Worm (Caenorhabditis elegans): ENCODE data around the gene D2007.2.

Gene D2007.2

DNA sequence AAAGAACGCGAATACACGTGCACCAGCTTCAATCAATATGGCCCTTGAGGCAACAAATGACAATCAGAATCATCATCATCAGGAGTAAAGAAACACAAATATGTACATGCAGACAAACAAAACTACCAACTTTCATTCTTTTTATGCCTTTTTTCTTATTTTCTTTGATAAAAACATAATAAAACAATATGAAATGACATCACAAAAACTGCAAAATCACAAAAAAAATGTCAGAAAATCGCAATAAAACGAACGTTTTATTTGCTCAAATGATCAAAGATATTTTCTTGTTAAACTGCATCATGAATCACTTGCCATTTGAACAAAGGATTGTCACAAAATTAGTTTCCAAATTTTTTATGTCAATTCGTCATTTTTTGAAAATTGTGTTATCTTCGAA, 5.7 kb downstream of the D2007.2 start:
- TF ChIP-seq hnd-1 (tag; optimal IDR thresholded peaks at IDR 0.05) (no peak), scrt-1 (GFP tag; IDR thresholded peaks at IDR 0.05) (no peak)

- TF ChIP-seq hmg-4 (GFP tag; optimal IDR thresholded peaks at IDR 0.05) (no peak), tra-4 (tag; optimal IDR thresholded peaks at IDR 0.05) (no peak), pes-1 (GFP tag; IDR thresholded peaks at IDR 0.05) (no peak), tbx-37 (GFP tag; conservative IDR thresholded peaks at IDR 0.05) (no peak), tbx-11 (GFP tag; IDR thresholded peaks at IDR 0.05) (no peak), ceh-36 (tag; optimal IDR thresholded peaks at IDR 0.05) (no peak), ceh-13 (GFP tag; optimal IDR thresholded peaks at IDR 0.05) (no peak), hnd-1 (tag; optimal IDR thresholded peaks at IDR 0.05) (no peak), B0310.2 (tag; optimal IDR thresholded peaks at IDR 0.05) (no peak), hmbx-1 (tag; optimal IDR thresholded peaks at IDR 0.05) (no peak), ets-7 (tag; optimal IDR thresholded peaks at IDR 0.05) (no peak), scrt-1 (GFP tag; IDR thresholded peaks at IDR 0.05) (no peak), sea-1 (GFP tag; conservative IDR thresholded peaks at IDR 0.05) (no peak), F13C5.2 (tag; optimal IDR thresholded peaks at IDR 0.05) (no peak), ama-1 (optimal IDR thresholded peaks at IDR 0.05) (no peak)
These were observed 6.4 kb downstream of the D2007.2 start, which contains the start of gene D2007.1 for ce11 chrIII:8155166-8155565. TSS of gene D2007.1 (plus strand) at chrIII:8155466.

- TF ChIP-seq scrt-1 (GFP tag; IDR thresholded peaks at IDR 0.05) (no peak), sea-1 (GFP tag; conservative IDR thresholded peaks at IDR 0.05) (no peak), hmbx-1 (tag; optimal IDR thresholded peaks at IDR 0.05) (no peak), ets-7 (tag; optimal IDR thresholded peaks at IDR 0.05) (no peak), ceh-36 (tag; optimal IDR thresholded peaks at IDR 0.05) (no peak), ceh-13 (GFP tag; optimal IDR thresholded peaks at IDR 0.05) (no peak), hnd-1 (tag; optimal IDR thresholded peaks at IDR 0.05) (no peak), tbx-37 (GFP tag; conservative IDR thresholded peaks at IDR 0.05) (no peak), pes-1 (GFP tag; IDR thresholded peaks at IDR 0.05) (no peak), tra-4 (tag; optimal IDR thresholded peaks at IDR 0.05) (no peak), ama-1 (optimal IDR thresholded peaks at IDR 0.05) (no peak), flt-1 (GFP tag; IDR thresholded peaks at IDR 0.05) (no peak)
These were observed 9.5 kb downstream of the D2007.2 start, which contains the start of gene atg-13 for ce11 chrIII:8158140-8158786. TSS of gene atg-13 (minus strand) at chrIII:8158190.

DNA sequence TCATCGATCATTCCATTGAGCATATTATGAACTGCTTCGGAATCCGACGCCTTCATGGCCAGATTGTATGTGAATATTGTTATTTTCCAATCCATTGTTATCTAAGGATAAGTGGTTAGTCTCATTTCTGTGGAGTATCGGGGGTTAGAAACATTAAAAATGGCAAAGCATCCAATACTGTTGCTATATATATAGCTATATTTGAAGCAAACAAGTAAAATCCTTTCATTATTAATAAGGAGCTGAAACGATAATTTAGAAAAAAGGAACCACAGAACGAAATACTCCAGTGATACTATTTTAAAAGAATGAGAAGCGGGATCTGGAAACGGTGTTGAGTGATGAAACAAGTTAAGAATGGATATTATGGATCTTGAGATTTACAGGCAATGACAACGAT, 12.5 kb downstream of the D2007.2 start, which contains the start of gene inpp-5K:
Gene inpp-5K, minus strand, starts transcription at position 101 of the 400 bp plus-strand sequence.
- TF ChIP-seq tbx-37 (GFP tag; conservative IDR thresholded peaks at IDR 0.05) (no peak), flt-1 (GFP tag; IDR thresholded peaks at IDR 0.05) (no peak), hmbx-1 (tag; optimal IDR thresholded peaks at IDR 0.05) (no peak), hnd-1 (tag; optimal IDR thresholded peaks at IDR 0.05) (no peak), sea-1 (GFP tag; conservative IDR thresholded peaks at IDR 0.05) (no peak), ceh-13 (GFP tag; optimal IDR thresholded peaks at IDR 0.05) (no peak), scrt-1 (GFP tag; IDR thresholded peaks at IDR 0.05) (no peak)

ce11 chrIII:8163283-8163682, 14.5 kb downstream of the D2007.2 start, which contains the start of gene bath-42:
TSS of gene bath-42 (minus strand) at chrIII:8163383.
- no peak for TF ChIP-seq ceh-13 (GFP tag; optimal IDR thresholded peaks at IDR 0.05)
- no peak for TF ChIP-seq tra-4 (tag; optimal IDR thresholded peaks at IDR 0.05)
- TF ChIP-seq ets-7 (tag; optimal IDR thresholded peaks at IDR 0.05): no peak
- TF ChIP-seq aly-1 (tag; optimal IDR thresholded peaks at IDR 0.05): no peak
- no peak for TF ChIP-seq sea-1 (GFP tag; conservative IDR thresholded peaks at IDR 0.05)
- no peak for TF ChIP-seq ceh-36 (tag; optimal IDR thresholded peaks at IDR 0.05)
- no peak for TF ChIP-seq F13C5.2 (tag; optimal IDR thresholded peaks at IDR 0.05)
- no peak for TF ChIP-seq tbx-37 (GFP tag; conservative IDR thresholded peaks at IDR 0.05)
- no peak for TF ChIP-seq pes-1 (GFP tag; IDR thresholded peaks at IDR 0.05)
- no peak for TF ChIP-seq ama-1 (optimal IDR thresholded peaks at IDR 0.05)
- TF ChIP-seq B0310.2 (tag; optimal IDR thresholded peaks at IDR 0.05): no peak
- no peak for TF ChIP-seq hmbx-1 (tag; optimal IDR thresholded peaks at IDR 0.05)
- no peak for TF ChIP-seq hnd-1 (tag; optimal IDR thresholded peaks at IDR 0.05)
- no peak for TF ChIP-seq scrt-1 (GFP tag; IDR thresholded peaks at IDR 0.05)
- TF ChIP-seq tbx-11 (GFP tag; IDR thresholded peaks at IDR 0.05): no peak
- TF ChIP-seq hmg-4 (GFP tag; optimal IDR thresholded peaks at IDR 0.05): no peak
- no peak for TF ChIP-seq flt-1 (GFP tag; IDR thresholded peaks at IDR 0.05)

DNA sequence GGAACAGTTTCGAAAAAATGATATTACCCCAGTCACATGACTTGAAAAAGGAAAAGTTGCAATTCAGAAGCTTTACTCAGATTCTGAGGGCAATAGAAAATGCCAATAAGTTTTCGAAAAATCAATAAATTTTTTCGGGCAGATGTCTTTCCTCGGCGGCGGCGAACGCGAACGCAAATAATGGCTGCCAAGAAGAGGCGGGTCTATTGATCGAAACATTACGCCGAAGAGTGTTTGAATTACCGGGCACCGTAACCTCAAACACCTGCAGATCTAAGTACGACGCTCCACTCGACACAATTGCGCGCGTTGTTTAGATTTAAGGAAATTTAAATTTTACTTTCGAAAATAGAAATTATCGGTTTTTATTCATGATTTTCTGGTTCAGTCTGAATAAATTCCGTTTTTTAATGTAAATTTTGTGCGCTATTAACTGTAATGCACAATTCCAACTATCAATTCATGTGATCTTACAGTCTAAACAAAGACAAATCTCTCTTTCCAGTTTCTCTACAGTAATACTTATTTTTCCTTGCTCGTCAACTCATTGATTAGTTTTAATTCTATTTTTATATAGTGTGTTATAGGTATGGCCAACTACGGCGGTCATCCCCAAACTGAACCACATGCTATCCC, 15.1 kb downstream of the D2007.2 start, which contains the start of gene prp-8:
Gene prp-8, plus strand, starts transcription at position 586 of the 636 bp plus-strand sequence.
- TF ChIP-seq hmg-4 (GFP tag; optimal IDR thresholded peaks at IDR 0.05): peak; percentile 60
- peak; percentile 47; the same call in 1 of the 2 replicates for TF ChIP-seq tbx-37 (GFP tag; conservative IDR thresholded peaks at IDR 0.05)
- no peak for TF ChIP-seq ceh-13 (GFP tag; optimal IDR thresholded peaks at IDR 0.05)
- no peak for TF ChIP-seq hnd-1 (tag; optimal IDR thresholded peaks at IDR 0.05)
- no peak for TF ChIP-seq sea-1 (GFP tag; conservative IDR thresholded peaks at IDR 0.05)
- TF ChIP-seq flt-1 (GFP tag; IDR thresholded peaks at IDR 0.05): peak; percentile 38; the same call in 1 of the 2 replicates
- TF ChIP-seq F13C5.2 (tag; optimal IDR thresholded peaks at IDR 0.05): peak; percentile 41

DNA sequence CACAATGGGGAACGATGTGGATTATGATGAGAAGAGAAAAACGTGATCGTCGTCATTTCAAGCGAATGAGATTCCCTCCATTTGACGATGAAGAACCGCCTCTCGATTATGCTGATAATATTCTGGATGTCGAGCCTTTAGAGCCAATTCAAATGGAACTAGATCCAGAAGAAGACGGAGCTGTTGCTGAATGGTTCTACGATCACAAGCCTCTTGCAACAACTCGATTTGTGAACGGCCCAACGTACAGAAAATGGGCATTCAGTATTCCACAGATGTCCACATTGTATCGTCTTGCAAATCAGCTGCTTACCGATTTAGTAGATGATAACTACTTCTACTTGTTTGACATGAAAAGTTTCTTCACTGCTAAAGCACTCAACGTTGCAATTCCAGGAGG, 16.0 kb downstream of the D2007.2 start:
- TF ChIP-seq F13C5.2 (tag; optimal IDR thresholded peaks at IDR 0.05): no peak
- TF ChIP-seq sea-1 (GFP tag; conservative IDR thresholded peaks at IDR 0.05): no peak
- TF ChIP-seq pes-1 (GFP tag; IDR thresholded peaks at IDR 0.05): no peak
- no peak for TF ChIP-seq aly-1 (tag; optimal IDR thresholded peaks at IDR 0.05)
- TF ChIP-seq tbx-11 (GFP tag; IDR thresholded peaks at IDR 0.05): no peak
